Fruit fly (Drosophila melanogaster): Measurements from ENCODE around the gene Mkrn1.

Gene Mkrn1

DNA sequence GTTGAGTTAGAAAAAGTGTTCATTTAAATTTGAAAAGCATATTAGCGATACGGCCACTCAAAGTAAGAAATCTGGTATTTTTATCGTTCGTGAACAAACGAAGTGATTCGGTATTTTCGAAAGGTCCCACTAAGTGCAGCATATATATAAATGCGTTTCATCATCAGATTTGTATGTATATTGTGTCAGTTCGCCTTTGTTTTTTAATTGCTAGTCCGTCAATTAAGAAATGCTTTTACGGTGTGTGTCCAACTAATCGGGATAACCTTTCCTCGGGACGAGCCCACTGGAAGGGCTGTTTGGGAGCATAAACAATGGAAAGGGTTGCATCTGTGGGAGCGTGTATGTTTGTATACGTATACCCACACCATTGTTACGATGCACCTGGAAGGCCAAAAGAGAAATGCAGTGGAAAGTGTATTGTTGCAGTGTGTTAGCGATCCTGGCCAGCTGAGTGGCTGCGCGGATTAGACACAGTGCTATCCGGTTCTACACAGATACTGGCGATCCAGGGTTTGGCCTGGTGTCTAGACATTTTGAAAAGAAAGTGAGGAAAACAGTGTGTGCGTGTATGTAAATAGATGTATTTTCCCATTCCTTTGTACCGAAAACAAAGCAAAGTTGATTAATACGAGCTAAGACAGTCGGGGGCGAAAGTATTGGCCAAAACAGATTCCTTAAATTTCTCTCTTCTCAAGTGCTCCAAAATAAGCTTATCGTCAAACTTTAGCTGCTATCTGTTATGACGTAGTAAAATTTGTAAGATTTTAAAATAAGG is 10.3 kb downstream of the Mkrn1 start, which contains the start of gene CG7611 (continued):
- 0 out of 2 replicates have a peak, but pooled peaks have one; percentile 4 for TF ChIP-seq stc (GFP tag; IDR thresholded peaks at IDR 0.05)
- no peak for TF ChIP-seq Mad (GFP tag; optimal IDR thresholded peaks at IDR 0.05)
- no peak for TF ChIP-seq Fer3 (tag; optimal IDR thresholded peaks at IDR 0.05)
- no peak for TF ChIP-seq ken (GFP tag; IDR thresholded peaks at IDR 0.05)
- TF ChIP-seq CG32532 (GFP tag; IDR thresholded peaks at IDR 0.05) = no peak
- TF ChIP-seq corto (GFP tag; optimal IDR thresholded peaks at IDR 0.05) = no peak
- TF ChIP-seq nerfin-1 (tag; optimal IDR thresholded peaks at IDR 0.05) = no peak
- peak; percentile 17 for TF ChIP-seq Lhr (GFP tag; optimal IDR thresholded peaks at IDR 0.05)
- no peak for TF ChIP-seq shn (GFP tag; optimal IDR thresholded peaks at IDR 0.05)
- no peak for TF ChIP-seq NFAT (GFP tag; IDR thresholded peaks at IDR 0.05)
- TF ChIP-seq oc (tag; optimal IDR thresholded peaks at IDR 0.05) = no peak
- no peak for TF ChIP-seq CG7556 (GFP tag; optimal IDR thresholded peaks at IDR 0.05)
- TF ChIP-seq CrebB (tag; optimal IDR thresholded peaks at IDR 0.05) = no peak
- TF ChIP-seq CG2712 (tag; optimal IDR thresholded peaks at IDR 0.05) = peak; percentile 22
- no peak for TF ChIP-seq pros (GFP tag; optimal IDR thresholded peaks at IDR 0.05)
- TF ChIP-seq NC2α (GFP tag; optimal IDR thresholded peaks at IDR 0.05) = no peak
- TF ChIP-seq CG3995 (GFP tag; optimal IDR thresholded peaks at IDR 0.05) = peak; percentile 40
- TF ChIP-seq CG18619 (GFP tag; optimal IDR thresholded peaks at IDR 0.05) = no peak
- no peak for TF ChIP-seq dmrt11E (tag; optimal IDR thresholded peaks at IDR 0.05)
- TF ChIP-seq Jarid2 (GFP tag; optimal IDR thresholded peaks at IDR 0.05) = no peak
- TF ChIP-seq CG12104 (GFP tag; optimal IDR thresholded peaks at IDR 0.05) = no peak
- TF ChIP-seq CG4617 (GFP tag; optimal IDR thresholded peaks at IDR 0.05; ENCODE audit: borderline replicate concordance) = peak; percentile 79
- no peak for TF ChIP-seq Dip3 (GFP tag; optimal IDR thresholded peaks at IDR 0.05)
- TF ChIP-seq CG3847 (GFP tag; IDR thresholded peaks at IDR 0.05) = no peak
- TF ChIP-seq CG8924 (tag; optimal IDR thresholded peaks at IDR 0.05) = no peak
- TF ChIP-seq CG12219 (GFP tag; optimal IDR thresholded peaks at IDR 0.05) = no peak
- TF ChIP-seq caup (GFP tag; optimal IDR thresholded peaks at IDR 0.05; ENCODE audit: severe bottlenecking) = no peak
- peak; percentile 61 for TF ChIP-seq CG15073 (GFP tag; optimal IDR thresholded peaks at IDR 0.05)
- TF ChIP-seq chn (GFP tag; optimal IDR thresholded peaks at IDR 0.05) = no peak
- TF ChIP-seq CG9437 (GFP tag; optimal IDR thresholded peaks at IDR 0.05) = no peak
- no peak for TF ChIP-seq rib (GFP tag; IDR thresholded peaks at IDR 0.05)
- TF ChIP-seq crp (GFP tag; optimal IDR thresholded peaks at IDR 0.05) = peak in 1 of 2 experiments; percentile 68
- no peak for TF ChIP-seq ftz-f1 (GFP tag; optimal IDR thresholded peaks at IDR 0.05)
- TF ChIP-seq pho (GFP tag; optimal IDR thresholded peaks at IDR 0.05) = no peak
- TF ChIP-seq mld (GFP tag; IDR thresholded peaks at IDR 0.05; ENCODE audit: partially characterized antibody) = no peak
- TF ChIP-seq CG15601 (tag; optimal IDR thresholded peaks at IDR 0.05) = peak; percentile 1
- TF ChIP-seq Gsc (GFP tag; IDR thresholded peaks at IDR 0.05) = no peak
- peak; percentile 35 for TF ChIP-seq CG14710 (tag; optimal IDR thresholded peaks at IDR 0.05)
- TF ChIP-seq en (GFP tag; optimal IDR thresholded peaks at IDR 0.05) = no peak
- peak; percentile 2 for TF ChIP-seq CG2116 (GFP tag; optimal IDR thresholded peaks at IDR 0.05)
- no peak for TF ChIP-seq CG7745 (tag; optimal IDR thresholded peaks at IDR 0.05)
- no peak for TF ChIP-seq Dip2 (GFP tag; IDR thresholded peaks at IDR 0.05)
- no peak for TF ChIP-seq Hr39 (optimal IDR thresholded peaks at IDR 0.05)
- TF ChIP-seq CG30431 (GFP tag; optimal IDR thresholded peaks at IDR 0.05) = no peak
- no peak for TF ChIP-seq org-1 (GFP tag; optimal IDR thresholded peaks at IDR 0.05)
- no peak for TF ChIP-seq B-H1 (GFP tag; IDR thresholded peaks at IDR 0.05)
- TF ChIP-seq Doc3 (GFP tag; IDR thresholded peaks at IDR 0.05; ENCODE audit: partially characterized antibody) = no peak
- no peak for TF ChIP-seq HLHmδ (GFP tag; optimal IDR thresholded peaks at IDR 0.05)
- TF ChIP-seq CG3838 (GFP tag; optimal IDR thresholded peaks at IDR 0.05) = no peak
- no peak for TF ChIP-seq Opbp (GFP tag; IDR thresholded peaks at IDR 0.05; ENCODE audit: partially characterized antibody)

Measured in whole organism, embryonic.